Worm (Caenorhabditis elegans) whole organism, early embryonic: ENCODE data around the gene tofu-1.

Source experiments
- aly-1 ChIP-seq: sonication (generic microtip); optimal IDR thresholded peaks from 2 replicates; lab custom pipeline; 2016; ENCODE audit warnings: missing genetic modification characterization, missing compliant biosample characterization
- ama-1 ChIP-seq: fragments of 150-350 bp; optimal IDR thresholded peaks from 2 replicates; lab custom pipeline; 2014
- ceh-13 ChIP-seq: fragments of 200-800 bp; sonication (Bioruptor generic); optimal IDR thresholded peaks from 2 replicates; lab custom pipeline; 2018; ENCODE audit warnings: mild to moderate bottlenecking, missing genetic modification characterization, missing compliant biosample characterization
- ets-7 ChIP-seq: sonication (generic microtip); optimal IDR thresholded peaks from 2 replicates; lab custom pipeline; 2016; ENCODE audit warnings: missing genotype, missing genetic modification characterization, missing compliant biosample characterization
- flt-1 ChIP-seq: fragments of 200-800 bp; sonication (Bioruptor generic); IDR thresholded peaks from 2 replicates; pipeline ENCODE4 v1.3.6; 2022; ENCODE audit warnings: missing genetic modification characterization, missing compliant biosample characterization
- hmbx-1 ChIP-seq: sonication (generic microtip); optimal IDR thresholded peaks from 2 replicates; lab custom pipeline; 2016; ENCODE audit warnings: mild to moderate bottlenecking, missing genetic modification characterization, missing compliant biosample characterization
- pes-1 ChIP-seq: fragments of 200-800 bp; sonication (Bioruptor generic); IDR thresholded peaks from 2 replicates; pipeline ENCODE4 v1.3.6; 2022; ENCODE audit warnings: missing genetic modification reagents, missing genetic modification characterization, missing compliant biosample characterization
- scrt-1 ChIP-seq: fragments of 200-800 bp; sonication (Bioruptor generic); IDR thresholded peaks from 2 replicates; pipeline ENCODE4 v1.3.6; 2022; ENCODE audit warnings: missing genetic modification characterization, missing compliant biosample characterization
- sea-1 ChIP-seq: fragments of 200-800 bp; sonication (Bioruptor generic); conservative IDR thresholded peaks from 2 replicates; pipeline ENCODE4 v1.3.6; 2022; ENCODE audit warnings: missing genetic modification characterization, missing compliant biosample characterization
- tbx-11 ChIP-seq: fragments of 200-800 bp; sonication (Bioruptor generic); IDR thresholded peaks from 2 replicates; pipeline ENCODE4 v1.3.6; 2022; ENCODE audit warnings: missing genetic modification characterization, missing compliant biosample characterization
- tbx-37 ChIP-seq: fragments of 200-800 bp; sonication (Bioruptor generic); conservative IDR thresholded peaks from 2 replicates; pipeline ENCODE4 v1.3.6; 2022; ENCODE audit warnings: missing genetic modification reagents, missing genetic modification characterization, missing compliant biosample characterization

- TF ChIP-seq scrt-1 (GFP tag; lab: Robert Waterston, UW): no peak
- TF ChIP-seq aly-1: no peak
- no peak for TF ChIP-seq sea-1 (GFP tag; lab: Robert Waterston, UW)
- no peak for TF ChIP-seq ets-7 (tag; lab: Kevin White, UChicago)
- no peak for TF ChIP-seq ama-1 (lab: Kevin White, UChicago)
- TF ChIP-seq tbx-11: no peak
- TF ChIP-seq flt-1 (GFP tag; lab: Robert Waterston, UW): no peak
- no peak for TF ChIP-seq ceh-13 (GFP tag; lab: Kevin White, UChicago)
- no peak for TF ChIP-seq tbx-37 (GFP tag; lab: Robert Waterston, UW)
- TF ChIP-seq hmbx-1 (tag; lab: Kevin White, UChicago): no peak
- no peak for TF ChIP-seq pes-1 (GFP tag; lab: Robert Waterston, UW)
Measured at ce11 chrV:10012639-10013038, 31.7 kb downstream of the tofu-1 start.
